Worm (Caenorhabditis elegans): ENCODE data around the gene F35H10.3.

DNA sequence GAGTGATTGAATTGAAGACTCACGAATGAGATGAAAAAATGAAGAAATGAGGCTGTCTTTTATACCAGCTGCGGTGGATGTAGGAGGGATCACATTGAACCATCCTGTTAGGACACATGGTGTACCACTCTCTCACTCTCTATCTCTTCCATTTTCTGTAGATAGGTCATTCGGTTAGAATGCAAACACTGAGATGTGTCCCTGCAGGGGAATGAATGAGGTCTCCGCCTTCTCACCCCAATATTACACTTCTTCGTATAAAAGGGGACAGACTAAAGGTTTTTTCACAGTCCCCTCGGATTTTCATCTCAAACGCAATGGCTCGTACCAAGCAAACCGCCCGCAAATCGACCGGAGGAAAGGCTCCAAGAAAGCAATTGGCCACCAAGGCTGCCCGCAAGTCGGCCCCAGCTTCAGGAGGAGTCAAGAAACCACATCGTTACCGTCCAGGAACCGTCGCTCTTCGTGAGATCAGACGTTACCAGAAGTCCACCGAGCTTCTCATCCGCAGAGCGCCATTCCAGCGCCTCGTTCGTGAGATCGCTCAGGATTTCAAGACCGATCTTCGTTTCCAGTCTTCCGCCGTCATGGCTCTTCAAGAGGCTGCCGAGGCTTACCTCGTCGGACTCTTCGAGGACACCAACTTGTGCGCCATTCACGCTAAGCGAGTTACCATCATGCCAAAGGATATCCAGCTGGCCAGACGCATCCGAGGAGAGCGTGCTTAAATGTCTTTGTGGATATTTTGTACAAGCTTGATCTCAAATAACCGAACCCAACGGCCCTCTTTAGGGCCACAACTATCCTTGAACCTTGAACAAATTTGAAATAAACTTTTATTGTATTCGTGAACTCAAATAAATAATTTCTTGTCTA lies 8.5 kb downstream of the F35H10.3 start, which contains the start of gene his-32:
- peak; percentile 99 for TF ChIP-seq ama-1 (optimal IDR thresholded peaks at IDR 0.05)
- TF ChIP-seq flt-1 (GFP tag; IDR thresholded peaks at IDR 0.05): peak; percentile 65; the same call in 1 of the 2 replicates
- TF ChIP-seq F13C5.2 (tag; optimal IDR thresholded peaks at IDR 0.05): peak; percentile 18
- TF ChIP-seq hnd-1 (tag; optimal IDR thresholded peaks at IDR 0.05): no peak
- peak; percentile 41 for TF ChIP-seq hmg-4 (GFP tag; optimal IDR thresholded peaks at IDR 0.05)
- peak; percentile 60 for TF ChIP-seq hmbx-1 (tag; optimal IDR thresholded peaks at IDR 0.05)
